Worm (Caenorhabditis elegans) whole organism, L2 larva: ENCODE results near the gene pgph-3.
A peak's percentile ranks its signal among the peaks of the same experiment; 100 is the strongest.
"Not testable (repeated sequence)": the region's sequence is repeated elsewhere in the genome, so short reads cannot be mapped to it uniquely, and the experiment has no call there.

Source experiments
- C34F6.9 ChIP-seq: fragments of 150-350 bp; optimal IDR thresholded peaks from 2 replicates; lab custom pipeline; 2014; ENCODE audit warnings: missing biosample characterization, missing genetic modification characterization
- F13H6.1 ChIP-seq: sonication (generic microtip); optimal IDR thresholded peaks from 2 replicates; lab custom pipeline; 2016; ENCODE audit warnings: missing genetic modification characterization, missing compliant biosample characterization
- R02D3.7 ChIP-seq: fragments of 150-350 bp; optimal IDR thresholded peaks from 2 replicates; lab custom pipeline; 2014; ENCODE audit warnings: missing biosample characterization, missing genetic modification characterization
- ZK546.5 ChIP-seq: sonication (generic microtip); optimal IDR thresholded peaks from 2 replicates; lab custom pipeline; 2017; ENCODE audit warnings: missing biosample characterization, missing genetic modification characterization
- alr-1 ChIP-seq: fragments of 150-350 bp; optimal IDR thresholded peaks from 2 replicates; lab custom pipeline; 2014; ENCODE audit warnings: missing biosample characterization, missing genetic modification characterization
- aly-2 ChIP-seq: fragments of 150-350 bp; optimal IDR thresholded peaks from 2 replicates; lab custom pipeline; 2014; ENCODE audit warnings: missing biosample characterization, missing genetic modification characterization
- ama-1 ChIP-seq: fragments of 150-350 bp; optimal IDR thresholded peaks from 2 replicates; lab custom pipeline; 2018; ENCODE audit warnings: inconsistent platforms
- ceh-16 ChIP-seq: fragments of 150-350 bp; optimal IDR thresholded peaks from 2 replicates; lab custom pipeline; 2014; ENCODE audit warnings: missing biosample characterization, missing genetic modification characterization
- ceh-82 ChIP-seq: fragments of 150-350 bp; optimal IDR thresholded peaks from 2 replicates; lab custom pipeline; 2014; ENCODE audit warnings: missing biosample characterization, missing genetic modification characterization
- crh-2 ChIP-seq: sonication (generic microtip); optimal IDR thresholded peaks from 2 replicates; lab custom pipeline; 2017; ENCODE audit warnings: missing biosample characterization, missing genetic modification characterization
- elt-1 ChIP-seq: fragments of 150-350 bp; optimal IDR thresholded peaks from 2 replicates; lab custom pipeline; 2014; ENCODE audit warnings: missing biosample characterization, missing genetic modification characterization
- elt-3 ChIP-seq: sonication (generic microtip); optimal IDR thresholded peaks from 2 replicates; lab custom pipeline; 2017; ENCODE audit warnings: missing biosample characterization, missing genetic modification characterization
- fos-1 ChIP-seq: fragments of 150-350 bp; optimal IDR thresholded peaks from 2 replicates; lab custom pipeline; 2014; ENCODE audit warnings: missing biosample characterization, missing genetic modification characterization
- gmeb-1 ChIP-seq: fragments of 150-350 bp; optimal IDR thresholded peaks from 2 replicates; lab custom pipeline; 2014; ENCODE audit warnings: missing biosample characterization, missing genetic modification characterization
- lin-11 ChIP-seq: fragments of 150-350 bp; sonication (generic microtip); optimal IDR thresholded peaks from 2 replicates; lab custom pipeline; 2014; ENCODE audit warnings: missing biosample characterization, missing genetic modification characterization, inconsistent platforms, mixed read lengths
- lin-13 ChIP-seq: fragments of 150-350 bp; optimal IDR thresholded peaks from 2 replicates; lab custom pipeline; 2014; ENCODE audit warnings: missing biosample characterization, missing genetic modification reagents, missing genetic modification characterization
- lin-39 ChIP-seq: fragments of 150-350 bp; optimal IDR thresholded peaks from 2 replicates; lab custom pipeline; 2014; ENCODE audit warnings: missing biosample characterization, missing genetic modification reagents, missing genetic modification characterization
- lsy-2 ChIP-seq, 2 experiments: fragments of 150-350 bp in 1 of 2; sonication (generic microtip) in 1 of 2; optimal IDR thresholded peaks; 2 replicates each; lab custom pipeline; 2014 to 2017; ENCODE audit warnings: missing biosample characterization in 2 of 2, missing genetic modification characterization in 2 of 2
- mab-5 ChIP-seq: fragments of 150-350 bp; optimal IDR thresholded peaks from 2 replicates; lab custom pipeline; 2014; ENCODE audit warnings: missing biosample characterization, missing genetic modification characterization
- mdl-1 ChIP-seq, 2 experiments: fragments of 150-350 bp in 1 of 2; sonication (generic microtip) in 1 of 2; optimal IDR thresholded peaks; 2 replicates each; lab custom pipeline; 2017; ENCODE audit warnings: missing biosample characterization in 2 of 2, missing genetic modification characterization in 2 of 2
- nhr-10 ChIP-seq: sonication (generic microtip); optimal IDR thresholded peaks from 2 replicates; lab custom pipeline; 2017; ENCODE audit warnings: missing biosample characterization, missing genetic modification characterization
- nhr-12 ChIP-seq: fragments of 150-350 bp; optimal IDR thresholded peaks from 2 replicates; lab custom pipeline; 2014; ENCODE audit warnings: missing biosample characterization, missing genetic modification characterization
- nhr-129 ChIP-seq: fragments of 150-350 bp; optimal IDR thresholded peaks from 2 replicates; lab custom pipeline; 2014; ENCODE audit warnings: missing biosample characterization, missing genetic modification characterization
- nhr-21 ChIP-seq: fragments of 150-350 bp; optimal IDR thresholded peaks from 2 replicates; lab custom pipeline; 2014; ENCODE audit warnings: missing biosample characterization, missing genetic modification characterization
- nhr-23 ChIP-seq: fragments of 150-350 bp; optimal IDR thresholded peaks from 2 replicates; lab custom pipeline; 2014; ENCODE audit warnings: missing biosample characterization, missing genetic modification reagents, missing genetic modification characterization
- nhr-25 ChIP-seq: fragments of 150-350 bp; sonication (generic microtip); optimal IDR thresholded peaks from 3 replicates; lab custom pipeline; 2014; ENCODE audit warnings: missing biosample characterization, missing genetic modification characterization
- nhr-6 ChIP-seq: fragments of 150-350 bp; optimal IDR thresholded peaks from 2 replicates; lab custom pipeline; 2014; ENCODE audit warnings: missing biosample characterization, missing genetic modification characterization
- sem-4 ChIP-seq: fragments of 150-350 bp; optimal IDR thresholded peaks from 2 replicates; lab custom pipeline; 2014; ENCODE audit warnings: missing biosample characterization, missing genetic modification reagents, missing genetic modification characterization
- sma-9 ChIP-seq, 2 experiments: fragments of 150-350 bp in 1 of 2; sonication (generic microtip) in 1 of 2; optimal IDR thresholded peaks; 2 replicates each; lab custom pipeline; 2014 to 2016; ENCODE audit warnings: missing genetic modification characterization in 2 of 2, mild to moderate bottlenecking in 1 of 2, missing biosample characterization in 1 of 2, missing compliant biosample characterization in 1 of 2, missing genetic modification reagents in 1 of 2, moderate library complexity in 1 of 2
- unc-39 ChIP-seq: fragments of 150-350 bp; optimal IDR thresholded peaks from 2 replicates; lab custom pipeline; 2014; ENCODE audit warnings: missing biosample characterization, missing genetic modification characterization
- unc-55 ChIP-seq: fragments of 150-350 bp; sonication (generic microtip); optimal IDR thresholded peaks from 3 replicates; lab custom pipeline; 2014; ENCODE audit warnings: missing biosample characterization, missing genetic modification reagents, missing genetic modification characterization

Gene pgph-3

DNA sequence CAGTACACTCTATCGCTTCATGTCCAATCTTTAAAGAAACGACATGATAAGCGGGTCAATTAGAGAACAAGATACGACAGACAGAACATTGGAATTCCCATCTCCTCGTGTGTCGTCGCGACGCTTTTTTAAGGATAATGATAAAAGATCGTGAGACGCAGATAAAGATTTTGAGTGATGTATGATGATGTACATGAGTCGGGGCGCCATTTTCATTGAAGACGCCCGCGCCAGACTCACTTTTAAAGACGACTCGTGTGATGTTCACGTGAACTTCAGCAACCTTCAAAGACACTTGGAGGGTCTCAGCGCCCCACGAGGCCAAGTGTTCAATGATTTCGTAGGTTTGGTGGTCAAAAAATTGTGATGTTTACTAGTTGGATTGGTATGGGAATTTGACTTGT lies 4.6 kb upstream of the pgph-3 start (continued):
- TF ChIP-seq ceh-16 (tag; lab: Kevin White, UChicago) (no peak), lin-11 (tag; lab: Kevin White, UChicago) (no peak), nhr-23 (tag; lab: Kevin White, UChicago) (no peak)

DNA sequence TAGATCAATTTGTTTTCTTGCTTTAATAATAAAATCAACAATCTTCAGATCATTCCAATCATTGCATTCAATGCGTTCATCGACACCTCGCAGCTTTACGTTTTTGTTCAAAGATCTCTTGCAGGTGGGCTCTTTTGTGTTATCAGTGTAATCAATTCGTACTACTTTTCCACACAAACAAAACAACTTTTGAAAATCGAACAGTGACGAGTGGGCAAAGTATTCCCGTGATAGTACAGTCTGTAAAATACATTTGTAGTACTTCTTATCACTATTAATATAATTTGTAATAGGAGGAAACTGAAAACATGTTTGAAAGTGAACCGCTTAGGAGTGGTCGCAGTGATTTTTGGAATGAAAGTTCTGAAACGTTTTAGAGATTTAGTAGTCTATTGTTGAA lies 1.4 kb upstream of the pgph-3 start, which contains the start of gene pgph-2:
TSS of gene pgph-2 (plus strand) at position 47 of the 400 bp plus-strand sequence.
- TF ChIP-seq unc-39 (tag; lab: Kevin White, UChicago) (no peak), ZK546.5 (no peak), sma-9 (GFP tag; optimal IDR thresholded peaks at IDR 0.05; lab: Kevin White, UChicago) (peak; percentile 25), sma-9 (tag; optimal IDR thresholded peaks at IDR 0.05; lab: Kevin White, UChicago) (no peak), nhr-12 (tag; lab: Kevin White, UChicago) (no peak), mdl-1 (tag; optimal IDR thresholded peaks at IDR 0.05; lab: Kevin White, UChicago) (no peak), F13H6.1 (tag; lab: Kevin White, UChicago) (no peak), nhr-10 (tag; lab: Kevin White, UChicago) (no peak), crh-2 (tag; lab: Kevin White, UChicago) (peak; percentile 2)
- TF ChIP-seq, all 48 proteins: peak for 2

DNA sequence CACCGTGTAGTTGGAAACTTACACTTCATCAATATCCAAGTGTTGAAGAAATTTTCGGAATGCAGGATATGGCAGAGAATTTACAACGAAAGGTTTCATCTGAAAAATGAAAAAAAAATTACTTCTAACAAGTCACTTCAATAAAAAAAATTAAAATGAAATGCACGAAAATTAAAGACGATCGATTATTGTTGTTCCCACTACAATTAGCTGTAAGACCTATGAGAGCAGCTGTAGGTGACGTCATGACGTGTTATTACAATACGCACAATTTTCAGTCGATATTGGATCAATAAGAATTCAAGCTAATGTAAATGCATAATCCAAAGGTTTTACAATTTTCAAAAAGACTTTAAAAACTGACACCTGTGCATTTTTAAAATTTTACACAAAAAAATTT lies 3.5 kb downstream of the pgph-3 start, which contains the start of gene C53A3.1:
TSS of gene C53A3.1 (minus strand) at position 101 of the 400 bp plus-strand sequence.
- no peak for TF ChIP-seq aly-2 (tag; lab: Kevin White, UChicago)
- TF ChIP-seq, all 48 proteins: peak for 0

DNA sequence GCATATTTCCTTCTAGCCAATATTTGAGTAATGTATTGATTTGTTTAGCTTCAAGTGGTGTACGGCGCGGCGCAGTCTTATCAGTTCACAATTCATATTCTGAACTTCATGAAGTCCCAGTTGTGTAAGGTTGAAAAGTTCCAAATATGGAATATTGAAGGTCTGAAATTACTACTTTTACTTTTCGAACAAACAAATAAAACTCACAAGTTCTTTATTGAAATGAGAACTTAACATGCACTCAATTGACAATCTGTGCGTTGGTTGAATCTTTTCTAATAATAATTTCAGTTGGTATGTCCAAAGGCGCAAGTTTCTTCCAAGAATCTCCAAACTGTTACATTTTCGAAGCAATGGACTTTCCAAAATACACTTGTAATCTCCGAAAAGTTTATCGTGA lies 4.9 kb downstream of the pgph-3 start, which contains the start of gene C53A3.4:
TSS of gene C53A3.4 (minus strand) at position 101 of the 400 bp plus-strand sequence.
- TF ChIP-seq nhr-25 (tag; lab: Kevin White, UChicago) (no peak), nhr-10 (tag; lab: Kevin White, UChicago) (no peak), mab-5 (tag; lab: Kevin White, UChicago) (no peak), unc-55 (GFP tag; lab: Kevin White, UChicago) (no peak), ceh-82 (no peak), lin-13 (GFP tag; lab: Kevin White, UChicago) (no peak), fos-1 (tag; lab: Kevin White, UChicago) (no peak), nhr-129 (tag; lab: Kevin White, UChicago) (no peak), ama-1 (no peak), gmeb-1 (tag; lab: Kevin White, UChicago) (no peak), alr-1 (no peak)

DNA sequence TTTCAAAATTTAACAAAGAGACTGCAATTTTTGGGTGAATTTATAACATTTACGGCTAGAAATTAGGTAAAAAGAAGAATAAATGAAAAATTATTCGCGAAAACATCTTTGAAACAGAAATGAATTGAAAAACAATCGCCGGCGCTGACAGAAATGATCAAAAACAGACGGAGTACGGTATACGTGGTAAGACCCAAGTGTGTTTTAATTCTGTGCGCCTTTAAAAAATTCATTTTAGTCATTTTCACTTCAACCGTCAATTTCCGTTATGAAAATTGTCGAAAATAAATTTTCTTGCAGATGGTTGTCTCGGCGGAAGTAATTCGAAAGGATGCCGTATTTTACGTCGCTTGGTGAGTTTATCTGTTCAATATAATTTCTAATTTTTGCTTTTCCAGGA lies 7.5 kb downstream of the pgph-3 start, which contains the start of gene C53A3.3:
TSS of gene C53A3.3 (plus strand) at position 301 of the 400 bp plus-strand sequence.
- TF ChIP-seq lsy-2 (tag; optimal IDR thresholded peaks at IDR 0.05; lab: Kevin White, UChicago): no peak
- TF ChIP-seq lin-39 (tag; lab: Kevin White, UChicago): no peak

DNA sequence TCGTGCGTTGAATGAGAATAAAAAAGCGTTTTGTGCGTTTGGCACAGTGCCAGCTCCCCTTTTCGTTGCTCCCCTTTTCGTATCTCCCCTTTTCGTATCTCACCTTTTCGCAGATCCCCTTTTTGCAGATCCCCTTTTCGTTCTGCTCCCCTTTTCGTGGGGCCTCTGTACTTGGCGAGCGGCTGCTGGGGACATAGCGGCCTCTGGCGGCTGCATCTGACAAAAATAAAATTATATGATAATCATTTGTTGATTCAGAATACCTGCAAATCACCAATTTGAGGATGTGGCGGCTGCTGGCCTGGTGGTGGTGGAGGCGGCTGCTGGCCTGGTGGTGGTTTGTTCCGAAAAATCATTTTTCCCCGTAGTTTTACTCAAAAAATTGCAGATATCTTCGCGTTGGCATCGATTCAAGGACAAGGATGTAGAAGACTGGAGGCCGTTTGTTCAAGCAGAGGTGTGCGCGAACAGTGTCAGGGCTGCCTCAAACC lies 8.4 kb downstream of the pgph-3 start, which contains the start of gene K09H11.11:
TSS of gene K09H11.11 (minus strand) at position 51 of the 491 bp plus-strand sequence.
- TF ChIP-seq R02D3.7; elt-3 (tag; lab: Kevin White, UChicago); nhr-129 (tag; lab: Kevin White, UChicago): not testable (repeated sequence)

DNA sequence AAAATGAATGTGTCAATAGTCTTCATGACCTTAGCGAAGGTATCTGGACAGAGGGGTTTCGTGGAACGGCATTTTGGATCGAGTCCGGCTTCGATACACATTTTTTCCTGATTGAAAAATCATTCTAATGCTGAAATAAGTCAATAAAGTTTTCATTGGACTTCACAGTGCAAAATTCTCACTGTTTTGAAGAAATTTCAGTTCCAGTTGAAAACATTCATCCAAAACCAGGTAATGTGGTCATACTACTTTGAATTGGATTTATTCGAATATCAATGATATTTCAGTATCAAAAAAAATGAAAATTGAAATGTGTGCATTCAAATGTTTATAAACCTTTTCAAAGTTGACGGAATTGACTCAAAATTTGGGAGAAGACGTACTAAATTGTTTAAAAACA lies 10.2 kb downstream of the pgph-3 start, which contains the start of gene pgph-1:
TSS of gene pgph-1 (minus strand) at position 101 of the 400 bp plus-strand sequence.
- TF ChIP-seq ceh-82 (no peak), fos-1 (tag; lab: Kevin White, UChicago) (no peak), nhr-21 (tag; lab: Kevin White, UChicago) (no peak), lin-11 (tag; lab: Kevin White, UChicago) (no peak), mdl-1 (tag; optimal IDR thresholded peaks at IDR 0.05; lab: Kevin White, UChicago) (no peak), C34F6.9 (tag; lab: Kevin White, UChicago) (no peak), nhr-6 (tag; lab: Kevin White, UChicago) (no peak), elt-1 (tag; lab: Kevin White, UChicago) (no peak), sem-4 (no peak), unc-39 (tag; lab: Kevin White, UChicago) (no peak), lin-13 (GFP tag; lab: Kevin White, UChicago) (no peak), nhr-12 (tag; lab: Kevin White, UChicago) (no peak), alr-1 (no peak), lin-39 (tag; lab: Kevin White, UChicago) (no peak), ama-1 (no peak)
